Fruit fly (Drosophila melanogaster) Kc167 (cell line): ENCODE results near the gene CG31705.

Source experiments
- Sin3A ChIP-seq: fragments of >200 bp; optimal IDR thresholded peaks from 2 replicates; lab custom pipeline; 2018; ENCODE audit warnings: missing external identifiers
- h ChIP-seq: fragments of >200 bp; optimal IDR thresholded peaks from 3 replicates; lab custom pipeline; 2018; ENCODE audit warnings: missing external identifiers
- ttk ChIP-seq: sonication (Bioruptor generic); optimal IDR thresholded peaks from 2 replicates; lab custom pipeline; 2017; ENCODE audit warnings: missing external identifiers

dm6 chr2L:11501427-11501968, 26.5 kb downstream of the CG31705 start, which contains the start of gene spz4:
- TF ChIP-seq ttk (lab: Kevin White, UChicago) (no peak), Sin3A (lab: Kevin White, UChicago) (no peak), h (lab: Kevin White, UChicago) (no peak)
